Worm (Caenorhabditis elegans) whole organism, L2 larva: ENCODE measurements around the gene cyb-3.

ENCODE experiments used
- ZK546.5 ChIP-seq: sonication (generic microtip); optimal IDR thresholded peaks from 2 replicates; lab custom pipeline; 2017; ENCODE audit warnings: missing biosample characterization, missing genetic modification characterization
- alr-1 ChIP-seq: fragments of 150-350 bp; optimal IDR thresholded peaks from 2 replicates; lab custom pipeline; 2014; ENCODE audit warnings: missing biosample characterization, missing genetic modification characterization
- ama-1 ChIP-seq: fragments of 150-350 bp; optimal IDR thresholded peaks from 2 replicates; lab custom pipeline; 2018; ENCODE audit warnings: inconsistent platforms
- egl-27 ChIP-seq: sonication (generic microtip); optimal IDR thresholded peaks from 3 replicates; lab custom pipeline; 2017; ENCODE audit warnings: missing biosample characterization, missing genetic modification reagents, missing genetic modification characterization
- lin-11 ChIP-seq: fragments of 150-350 bp; sonication (generic microtip); optimal IDR thresholded peaks from 2 replicates; lab custom pipeline; 2014; ENCODE audit warnings: missing biosample characterization, missing genetic modification characterization, inconsistent platforms, mixed read lengths
- nhr-12 ChIP-seq: fragments of 150-350 bp; optimal IDR thresholded peaks from 2 replicates; lab custom pipeline; 2014; ENCODE audit warnings: missing biosample characterization, missing genetic modification characterization
- nhr-6 ChIP-seq: fragments of 150-350 bp; optimal IDR thresholded peaks from 2 replicates; lab custom pipeline; 2014; ENCODE audit warnings: missing biosample characterization, missing genetic modification characterization
- zag-1 ChIP-seq: fragments of 150-350 bp; optimal IDR thresholded peaks from 2 replicates; lab custom pipeline; 2014; ENCODE audit warnings: missing biosample characterization, missing genetic modification characterization

ce11 chrV:15431322-15432052 is 36.0 kb downstream of the cyb-3 start:
- TF ChIP-seq nhr-6 (tag; lab: Kevin White, UChicago) (no peak), nhr-12 (tag; lab: Kevin White, UChicago) (no peak), zag-1 (tag; lab: Kevin White, UChicago) (no peak), ZK546.5 (tag; lab: Kevin White, UChicago) (no peak), egl-27 (tag; lab: Kevin White, UChicago) (no peak), lin-11 (tag; lab: Kevin White, UChicago) (no peak), ama-1 (lab: Kevin White, UChicago) (no peak), alr-1 (tag; lab: Kevin White, UChicago) (no peak)
